Fruit fly (Drosophila melanogaster): Measurements from ENCODE around the gene Spn38F.

dm6 chr2L:20844381-20844780, 6.6 kb upstream of the Spn38F start:
- TF ChIP-seq Sin3A (optimal IDR thresholded peaks at IDR 0.05), result no peak
- no peak for TF ChIP-seq h (optimal IDR thresholded peaks at IDR 0.05)
- TF ChIP-seq psq (optimal IDR thresholded peaks at IDR 0.05), result no peak

Data from Kc167 (cell line).